Worm (Caenorhabditis elegans): ENCODE data around the gene srlf-5.

srlf-5 gene

DNA sequence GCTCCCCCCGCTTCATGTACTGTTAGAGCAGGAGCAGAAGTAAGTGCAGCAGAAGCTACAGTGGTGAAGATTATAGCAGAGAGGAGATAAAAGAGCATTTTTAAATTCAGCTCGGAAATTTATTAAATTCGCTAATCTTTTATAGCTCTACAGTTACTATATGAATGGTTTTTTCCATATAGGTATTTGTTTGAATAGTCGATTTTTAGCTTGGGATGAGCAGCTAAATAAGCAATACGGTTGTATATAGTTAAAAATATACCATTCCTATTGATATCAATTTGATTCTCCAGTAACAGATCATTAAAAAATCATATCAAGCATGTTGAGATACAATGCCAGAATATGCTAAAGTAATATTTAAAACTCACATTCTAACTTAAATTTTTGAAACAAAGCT is at the start of gene srlf-5:
srlf-5 (minus strand) TSS at position 101 of the 400 bp plus-strand sequence.
- TF ChIP-seq nhr-179 (tag; optimal IDR thresholded peaks at IDR 0.05) (no peak), dpl-1 (GFP tag; optimal IDR thresholded peaks at IDR 0.05) (no peak), lir-1 (GFP tag; conservative IDR thresholded peaks at IDR 0.05) (no peak), snpc-1.3 (tag; optimal IDR thresholded peaks at IDR 0.05; ENCODE audit: insufficient read depth) (no peak), nfya-1 (tag; optimal IDR thresholded peaks at IDR 0.05; ENCODE audit: borderline replicate concordance, insufficient read depth) (no peak), F39B2.1 (GFP tag; IDR thresholded peaks at IDR 0.05) (no peak), hrde-1 (tag; optimal IDR thresholded peaks at IDR 0.05; ENCODE audit: borderline replicate concordance) (no peak), nhr-80 (tag; optimal IDR thresholded peaks at IDR 0.05) (no peak), F52B5.7 (tag; optimal IDR thresholded peaks at IDR 0.05) (no peak), him-1 (tag; optimal IDR thresholded peaks at IDR 0.05) (no peak), akir-1 (GFP tag; optimal IDR thresholded peaks at IDR 0.05) (no peak), ztf-18 (tag; optimal IDR thresholded peaks at IDR 0.05) (no peak), hlh-12 (tag; optimal IDR thresholded peaks at IDR 0.05) (no peak), madf-6 (GFP tag; IDR thresholded peaks at IDR 0.05) (no peak), Y56A3A.18 (GFP tag; IDR thresholded peaks at IDR 0.05) (no peak), T26A5.8 (tag; optimal IDR thresholded peaks at IDR 0.05) (no peak), let-526 (GFP tag; IDR thresholded peaks at IDR 0.05) (no peak), ceh-58 (GFP tag; IDR thresholded peaks at IDR 0.05) (no peak), cebp-2 (GFP tag; IDR thresholded peaks at IDR 0.05) (no peak)

DNA sequence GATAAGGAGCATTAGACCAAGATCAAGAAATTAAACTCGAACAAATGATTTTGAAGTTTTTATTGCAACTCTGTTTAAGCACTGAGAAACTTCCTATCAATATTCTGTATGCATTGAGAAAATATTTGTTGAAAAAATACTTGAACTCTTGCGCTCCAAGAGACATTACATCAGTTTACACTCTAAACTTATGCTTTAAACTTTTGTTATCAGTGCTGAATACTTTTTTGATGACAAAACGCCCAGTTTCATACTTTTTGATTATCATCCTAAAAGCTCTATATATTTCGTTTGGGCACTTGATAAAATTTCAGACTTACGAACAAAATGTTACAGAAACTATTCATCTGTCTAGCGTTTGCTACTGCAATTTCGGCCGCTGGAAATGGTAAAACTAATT is 49.4 kb upstream of the srlf-5 start, which contains the start of gene dod-17:
dod-17 (plus strand) TSS at position 323 of the 400 bp plus-strand sequence.
- TF ChIP-seq ccch-3 (GFP tag; optimal IDR thresholded peaks at IDR 0.05): no peak
- TF ChIP-seq mes-4 (tag; optimal IDR thresholded peaks at IDR 0.05): no peak
- TF ChIP-seq T07F8.4 (tag; optimal IDR thresholded peaks at IDR 0.05): no peak
- TF ChIP-seq ceh-40 (GFP tag; IDR thresholded peaks at IDR 0.05): no peak
- TF ChIP-seq efl-1 (GFP tag; optimal IDR thresholded peaks at IDR 0.05): no peak
- TF ChIP-seq zim-3 (tag; optimal IDR thresholded peaks at IDR 0.05): no peak
- TF ChIP-seq hsf-1 (GFP tag; IDR thresholded peaks at IDR 0.05): no peak
- TF ChIP-seq snpc-4 (GFP tag; optimal IDR thresholded peaks at IDR 0.05): no peak
- TF ChIP-seq snpc-4 (tag; optimal IDR thresholded peaks at IDR 0.05): no peak
- no peak for TF ChIP-seq cebp-1 (GFP tag; IDR thresholded peaks at IDR 0.05)
- TF ChIP-seq cebp-1 (tag; optimal IDR thresholded peaks at IDR 0.05): no peak
- TF ChIP-seq sea-2 (GFP tag; IDR thresholded peaks at IDR 0.05): no peak

ce11 chrIV:12973336-12973735 is 46.8 kb upstream of the srlf-5 start, which contains the start of gene F55G11.4:
Gene F55G11.4 (plus strand): TSS chrIV:12973624.
- no peak for TF ChIP-seq lir-1 (GFP tag; conservative IDR thresholded peaks at IDR 0.05)
- no peak for TF ChIP-seq ccch-3 (GFP tag; optimal IDR thresholded peaks at IDR 0.05)
- TF ChIP-seq hlh-12 (tag; optimal IDR thresholded peaks at IDR 0.05): no peak
- no peak for TF ChIP-seq rcor-1 (GFP tag; IDR thresholded peaks at IDR 0.05)
- no peak for TF ChIP-seq tbp1 (GFP tag; optimal IDR thresholded peaks at IDR 0.05)
- TF ChIP-seq tlf-1 (GFP tag; optimal IDR thresholded peaks at IDR 0.05): no peak
- TF ChIP-seq let-526 (GFP tag; IDR thresholded peaks at IDR 0.05): no peak
- TF ChIP-seq sptf-2 (GFP tag; optimal IDR thresholded peaks at IDR 0.05): no peak
- TF ChIP-seq C06A6.2 (GFP tag; conservative IDR thresholded peaks at IDR 0.05): no peak
- no peak for TF ChIP-seq attf-5 (GFP tag; optimal IDR thresholded peaks at IDR 0.05)

Data from whole organism, young adult.